Fruit fly (Drosophila melanogaster): ENCODE results near the gene Arf1.
A peak's percentile ranks its signal among the peaks of the same experiment; 100 is the strongest.

Gene Arf1

dm6 chr3L:22847679-22848118 lies 24.3 kb downstream of the Arf1 start (continued):
- no peak for TF ChIP-seq CoRest (tag; optimal IDR thresholded peaks at IDR 0.05)
- no peak for TF ChIP-seq CG3163 (GFP tag; optimal IDR thresholded peaks at IDR 0.05)
- TF ChIP-seq CG12071 (GFP tag; optimal IDR thresholded peaks at IDR 0.05) = peak; percentile 36
- no peak for TF ChIP-seq CG7745 (tag; optimal IDR thresholded peaks at IDR 0.05)
- no peak for TF ChIP-seq CG4617 (GFP tag; optimal IDR thresholded peaks at IDR 0.05; ENCODE audit: borderline replicate concordance)
- TF ChIP-seq CG11093 (GFP tag; IDR thresholded peaks at IDR 0.05) = no peak
- no peak for TF ChIP-seq lola (GFP tag; optimal IDR thresholded peaks at IDR 0.05)
- TF ChIP-seq Dfd (GFP tag; optimal IDR thresholded peaks at IDR 0.05) = no peak
- TF ChIP-seq CG6175 (GFP tag; IDR thresholded peaks at IDR 0.05) = no peak
- TF ChIP-seq bowl (GFP tag; IDR thresholded peaks at IDR 0.05) = no peak
- peak; percentile 50 for TF ChIP-seq ftz-f1 (GFP tag; optimal IDR thresholded peaks at IDR 0.05)
- peak; percentile 22; the same call in 1 of the 3 replicates for TF ChIP-seq CG2199 (GFP tag; IDR thresholded peaks at IDR 0.05)
- peak; percentile 1 for TF ChIP-seq gcm (GFP tag; optimal IDR thresholded peaks at IDR 0.05)
- no peak for TF ChIP-seq cato (GFP tag; optimal IDR thresholded peaks at IDR 0.05; ENCODE audit: borderline replicate concordance)
- TF ChIP-seq crp (GFP tag; optimal IDR thresholded peaks at IDR 0.05) = no peak
- TF ChIP-seq tap (tag; optimal IDR thresholded peaks at IDR 0.05) = peak; percentile 44
- no peak for TF ChIP-seq TFAM (GFP tag; optimal IDR thresholded peaks at IDR 0.05)
- TF ChIP-seq h (optimal IDR thresholded peaks at IDR 0.05) = no peak
- TF ChIP-seq zf30C (GFP tag; optimal IDR thresholded peaks at IDR 0.05) = no peak
- no peak for TF ChIP-seq CG9609 (GFP tag; optimal IDR thresholded peaks at IDR 0.05)
- TF ChIP-seq CG10274 (GFP tag; optimal IDR thresholded peaks at IDR 0.05) = no peak
- no peak for TF ChIP-seq CG9215 (GFP tag; IDR thresholded peaks at IDR 0.05)
- no peak for TF ChIP-seq NC2β (GFP tag; optimal IDR thresholded peaks at IDR 0.05)
- TF ChIP-seq CG11456 (GFP tag; IDR thresholded peaks at IDR 0.05) = no peak
- no peak for TF ChIP-seq Meics (GFP tag; optimal IDR thresholded peaks at IDR 0.05)
- peak; percentile 59 for TF ChIP-seq Med (GFP tag)
- no peak for TF ChIP-seq CG3281 (GFP tag; optimal IDR thresholded peaks at IDR 0.05)
- TF ChIP-seq ewg (GFP tag; optimal IDR thresholded peaks at IDR 0.05) = no peak
- TF ChIP-seq CG8290 (GFP tag; optimal IDR thresholded peaks at IDR 0.05) = no peak
- peak in 1 of 2 experiments; percentile 31 for TF ChIP-seq CG8290 (tag; optimal IDR thresholded peaks at IDR 0.05)
- TF ChIP-seq eve (GFP tag; optimal IDR thresholded peaks at IDR 0.05) = no peak
- no peak for TF ChIP-seq CG8089 (GFP tag; optimal IDR thresholded peaks at IDR 0.05)
- TF ChIP-seq CG30020 (tag; optimal IDR thresholded peaks at IDR 0.05) = no peak
- TF ChIP-seq CG12219 (GFP tag; optimal IDR thresholded peaks at IDR 0.05) = no peak
- TF ChIP-seq CG12299 (tag; optimal IDR thresholded peaks at IDR 0.05) = no peak
- TF ChIP-seq Oaz (GFP tag; IDR thresholded peaks at IDR 0.05) = no peak
- no peak for TF ChIP-seq CG3838 (GFP tag; optimal IDR thresholded peaks at IDR 0.05)
- TF ChIP-seq stc (GFP tag; IDR thresholded peaks at IDR 0.05) = no peak
- no peak for TF ChIP-seq Drgx (GFP tag; IDR thresholded peaks at IDR 0.05)
- peak; percentile 60 for TF ChIP-seq unc-4 (GFP tag; IDR thresholded peaks at IDR 0.05; ENCODE audit: partially characterized antibody)
- TF ChIP-seq cas (GFP tag; IDR thresholded peaks at IDR 0.05) = 0 out of 2 replicates have a peak, but pooled peaks have one; percentile 15
- no peak for TF ChIP-seq CG10147 (GFP tag; optimal IDR thresholded peaks at IDR 0.05)
- peak; percentile 9 for TF ChIP-seq trem (tag; optimal IDR thresholded peaks at IDR 0.05)
- TF ChIP-seq CG6272 (GFP tag; IDR thresholded peaks at IDR 0.05) = no peak
- no peak for TF ChIP-seq CG6683 (GFP tag; optimal IDR thresholded peaks at IDR 0.05)
- TF ChIP-seq fd96Cb (tag; optimal IDR thresholded peaks at IDR 0.05) = no peak
- no peak for TF ChIP-seq CG18476 (GFP tag; optimal IDR thresholded peaks at IDR 0.05)
- peak; percentile 82 for TF ChIP-seq knrl (GFP tag; IDR thresholded peaks at IDR 0.05; ENCODE audit: partially characterized antibody)
- TF ChIP-seq fd3F (GFP tag; optimal IDR thresholded peaks at IDR 0.05) = no peak
- no peak for TF ChIP-seq Optix (GFP tag; IDR thresholded peaks at IDR 0.05)
- TF ChIP-seq Xrp1 (GFP tag; IDR thresholded peaks at IDR 0.05) = 0 out of 2 replicates have a peak, but pooled peaks have one; percentile 11
- TF ChIP-seq gsb (GFP tag; IDR thresholded peaks at IDR 0.05) = no peak

Data from whole organism, embryonic.